Worm (Caenorhabditis elegans): Measurements from ENCODE around the gene F15G9.2.

DNA sequence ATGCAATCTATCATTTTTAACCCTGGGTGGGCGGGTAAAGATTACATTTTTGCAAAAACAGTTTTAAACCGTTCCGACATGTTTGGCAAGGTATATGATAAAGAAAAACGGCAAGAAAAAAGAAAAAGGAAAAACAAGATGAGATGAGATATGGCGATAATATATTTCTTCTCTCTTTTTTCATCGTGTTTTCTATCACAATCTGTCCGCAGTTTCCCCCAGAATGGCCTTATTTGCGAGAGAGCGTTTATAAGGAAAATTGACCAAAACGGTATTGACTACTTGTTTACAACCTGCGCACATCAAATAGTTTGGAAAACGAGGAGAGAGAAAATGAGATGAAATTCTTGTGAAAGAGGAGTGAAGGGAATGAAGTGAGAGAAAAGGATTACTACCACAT is 46.1 kb downstream of the F15G9.2 start:
- TF ChIP-seq Y116A8C.19 (tag; optimal IDR thresholded peaks at IDR 0.05; ENCODE audit: borderline replicate concordance) = no peak
- no peak for TF ChIP-seq ztf-11 (tag; optimal IDR thresholded peaks at IDR 0.05)
- no peak for TF ChIP-seq unc-86 (tag; optimal IDR thresholded peaks at IDR 0.05)

Measured in whole organism, L1 larva.